Worm (Caenorhabditis elegans) whole organism, young adult: ENCODE data around the gene kreg-1.

ENCODE experiments used
- F22D6.2 ChIP-seq: sonication (generic microtip); optimal IDR thresholded peaks from 2 replicates; lab custom pipeline; 2016; ENCODE audit warnings: mild to moderate bottlenecking, missing genetic modification characterization, missing compliant biosample characterization
- Y53G8AR.9 ChIP-seq: fragments of 200-800 bp; sonication (Bioruptor generic); conservative IDR thresholded peaks from 2 replicates; pipeline ENCODE4 v1.3.6; 2022; ENCODE audit warnings: missing genetic modification reagents, missing genetic modification characterization, missing compliant biosample characterization
- ama-1 ChIP-seq, 3 experiments: fragments of 150-350 bp in 1 of 3; sonication (generic microtip) in 2 of 3; optimal IDR thresholded peaks; 2 replicates each; lab custom pipeline; 2014 to 2018; ENCODE audit warnings: missing biosample characterization in 2 of 3, missing genetic modification characterization in 2 of 3, missing genetic modification reagents in 2 of 3
- rec-8 ChIP-seq, 2 experiments: sonication (generic microtip); optimal IDR thresholded peaks; 2 replicates each; lab custom pipeline; 2016; ENCODE audit warnings: mild to moderate bottlenecking in 2 of 2, missing genetic modification characterization in 2 of 2, missing genetic modification reagents in 2 of 2, missing genotype in 2 of 2, missing biosample characterization in 1 of 2, missing compliant biosample characterization in 1 of 2, moderate library complexity in 1 of 2
- unc-62 ChIP-seq: fragments of 150-350 bp; optimal IDR thresholded peaks from 2 replicates; lab custom pipeline; 2014; ENCODE audit warnings: missing biosample characterization, missing genetic modification reagents, missing genetic modification characterization
- ztf-25 ChIP-seq: fragments of 200-800 bp; sonication (Bioruptor generic); IDR thresholded peaks from 2 replicates; pipeline ENCODE4 v1.3.6; 2022; ENCODE audit warnings: missing genetic modification reagents, missing genetic modification characterization, missing compliant biosample characterization

- no peak for TF ChIP-seq F22D6.2 (tag; lab: Kevin White, UChicago)
- TF ChIP-seq ama-1 (optimal IDR thresholded peaks at IDR 0.05; lab: Kevin White, UChicago): no peak
- no peak for TF ChIP-seq ama-1 (GFP tag; optimal IDR thresholded peaks at IDR 0.05; lab: Kevin White, UChicago)
- TF ChIP-seq rec-8 (tag; optimal IDR thresholded peaks at IDR 0.05; lab: Kevin White, UChicago): no peak
- TF ChIP-seq ztf-25: no peak
- TF ChIP-seq Y53G8AR.9: no peak
- no peak for TF ChIP-seq unc-62 (GFP tag; lab: Kevin White, UChicago)
These were observed 29.8 kb downstream of the kreg-1 start, which contains the start of gene M02D8.2 for ce11 chrX:8739373-8739772.
